Worm (Caenorhabditis elegans) whole organism, late embryonic: ENCODE results near the gene AC3.5.

Experiments used
- C08G9.2 ChIP-seq: sonication (generic microtip); optimal IDR thresholded peaks from 2 replicates; lab custom pipeline; 2016; ENCODE audit warnings: mild to moderate bottlenecking, missing genetic modification characterization, moderate library complexity, missing compliant biosample characterization
- C38D4.7 ChIP-seq: fragments of 200-800 bp; sonication (Bioruptor generic); optimal IDR thresholded peaks from 2 replicates; lab custom pipeline; 2018; ENCODE audit warnings: mild to moderate bottlenecking, missing genetic modification characterization, moderate library complexity, missing compliant biosample characterization
- F13H6.1 ChIP-seq: sonication (generic microtip); optimal IDR thresholded peaks from 2 replicates; lab custom pipeline; 2016; ENCODE audit warnings: missing genetic modification characterization, missing compliant biosample characterization
- K02D7.2 ChIP-seq: sonication (generic microtip); optimal IDR thresholded peaks from 2 replicates; lab custom pipeline; 2017; ENCODE audit warnings: mild to moderate bottlenecking, missing genetic modification characterization, missing compliant biosample characterization
- K09A11.1 ChIP-seq: sonication (generic microtip); optimal IDR thresholded peaks from 2 replicates; lab custom pipeline; 2017; ENCODE audit warnings: antibody characterized with exemption, mild to moderate bottlenecking, missing genetic modification characterization, missing compliant biosample characterization; ENCODE audit not compliant: insufficient read depth
- Y22D7AL.16 ChIP-seq: sonication (generic microtip); optimal IDR thresholded peaks from 2 replicates; lab custom pipeline; 2016; ENCODE audit warnings: missing genetic modification characterization, missing compliant biosample characterization
- ahr-1 ChIP-seq: sonication (generic microtip); optimal IDR thresholded peaks from 2 replicates; lab custom pipeline; 2016; ENCODE audit warnings: missing genetic modification characterization, missing compliant biosample characterization
- ceh-14 ChIP-seq: sonication (generic microtip); optimal IDR thresholded peaks from 2 replicates; lab custom pipeline; 2016; ENCODE audit warnings: missing genotype, missing genetic modification characterization, missing compliant biosample characterization
- ceh-19 ChIP-seq: fragments of 200-800 bp; sonication (Bioruptor generic); optimal IDR thresholded peaks from 2 replicates; lab custom pipeline; 2018; ENCODE audit warnings: mild to moderate bottlenecking, missing genetic modification characterization, missing compliant biosample characterization
- ceh-2 ChIP-seq: sonication (generic microtip); optimal IDR thresholded peaks from 2 replicates; lab custom pipeline; 2016; ENCODE audit warnings: missing genotype, missing genetic modification characterization, missing compliant biosample characterization
- ceh-22 ChIP-seq: sonication (generic microtip); optimal IDR thresholded peaks from 2 replicates; lab custom pipeline; 2017; ENCODE audit warnings: missing biosample characterization, missing genetic modification characterization
- ceh-34 ChIP-seq: sonication (generic microtip); optimal IDR thresholded peaks from 2 replicates; lab custom pipeline; 2016; ENCODE audit warnings: mild to moderate bottlenecking, missing genetic modification characterization, missing compliant biosample characterization
- ceh-45 ChIP-seq: fragments of 200-800 bp; sonication (Bioruptor generic); IDR thresholded peaks from 2 replicates; pipeline ENCODE4 v1.3.6; 2022; ENCODE audit warnings: missing genetic modification reagents, missing genetic modification characterization, missing compliant biosample characterization
- ceh-48 ChIP-seq: sonication (generic microtip); optimal IDR thresholded peaks from 2 replicates; lab custom pipeline; 2016; ENCODE audit warnings: missing genetic modification characterization, inconsistent platforms, missing compliant biosample characterization
- ceh-9 ChIP-seq: sonication (generic microtip); optimal IDR thresholded peaks from 2 replicates; lab custom pipeline; 2016; ENCODE audit warnings: mild to moderate bottlenecking, missing genetic modification characterization, inconsistent platforms, missing compliant biosample characterization
- dve-1 ChIP-seq: sonication (generic microtip); optimal IDR thresholded peaks from 2 replicates; lab custom pipeline; 2017; ENCODE audit warnings: antibody characterized with exemption, mild to moderate bottlenecking, missing genetic modification characterization, missing compliant biosample characterization
- elt-2 ChIP-seq: sonication (generic microtip); optimal IDR thresholded peaks from 2 replicates; lab custom pipeline; 2016; ENCODE audit warnings: missing genetic modification reagents, missing genetic modification characterization, missing compliant biosample characterization
- eyg-1 ChIP-seq: sonication (generic microtip); optimal IDR thresholded peaks from 2 replicates; lab custom pipeline; 2016; ENCODE audit warnings: missing genotype, missing genetic modification characterization, missing compliant biosample characterization
- fkh-10 ChIP-seq: fragments of 150-350 bp; optimal IDR thresholded peaks from 2 replicates; lab custom pipeline; 2014; ENCODE audit warnings: missing biosample characterization, missing genetic modification reagents, missing genetic modification characterization
- hlh-13 ChIP-seq: fragments of 200-800 bp; sonication (Bioruptor generic); optimal IDR thresholded peaks from 2 replicates; lab custom pipeline; 2018; ENCODE audit warnings: mild to moderate bottlenecking, missing genetic modification characterization, missing compliant biosample characterization
- hlh-8 ChIP-seq: sonication (generic microtip); optimal IDR thresholded peaks from 2 replicates; lab custom pipeline; 2016; ENCODE audit warnings: missing genotype, missing genetic modification characterization, missing compliant biosample characterization
- madf-2 ChIP-seq: sonication (generic microtip); optimal IDR thresholded peaks from 2 replicates; lab custom pipeline; 2017; ENCODE audit warnings: missing genetic modification characterization, missing compliant biosample characterization
- mec-3 ChIP-seq: sonication (generic microtip); optimal IDR thresholded peaks from 2 replicates; lab custom pipeline; 2016; ENCODE audit warnings: borderline replicate concordance, missing genetic modification characterization, missing compliant biosample characterization
- nfya-1 ChIP-seq: sonication (generic microtip); optimal IDR thresholded peaks from 2 replicates; lab custom pipeline; 2017; ENCODE audit warnings: missing genetic modification characterization, mild to moderate bottlenecking, missing compliant biosample characterization, antibody characterized with exemption, moderate library complexity
- nhr-11 ChIP-seq: fragments of 150-350 bp; optimal IDR thresholded peaks from 2 replicates; lab custom pipeline; 2014; ENCODE audit warnings: missing biosample characterization, missing genetic modification characterization
- nhr-232 ChIP-seq: sonication (generic microtip); optimal IDR thresholded peaks from 2 replicates; lab custom pipeline; 2016; ENCODE audit warnings: missing genetic modification characterization, missing compliant biosample characterization
- npax-4 ChIP-seq: sonication (generic microtip); optimal IDR thresholded peaks from 2 replicates; lab custom pipeline; 2016; ENCODE audit warnings: missing genetic modification characterization, missing compliant biosample characterization
- odd-2 ChIP-seq: sonication (generic microtip); optimal IDR thresholded peaks from 2 replicates; lab custom pipeline; 2017; ENCODE audit warnings: antibody characterized with exemption, mild to moderate bottlenecking, missing genetic modification characterization, missing compliant biosample characterization
- pat-9 ChIP-seq: fragments of 200-800 bp; sonication (Bioruptor generic); optimal IDR thresholded peaks from 2 replicates; lab custom pipeline; 2018; ENCODE audit warnings: mild to moderate bottlenecking, missing genetic modification characterization, moderate library complexity, missing compliant biosample characterization
- ref-2 ChIP-seq: sonication (generic microtip); optimal IDR thresholded peaks from 2 replicates; lab custom pipeline; 2016; ENCODE audit warnings: missing genetic modification characterization, missing compliant biosample characterization
- ttx-3 ChIP-seq: sonication (generic microtip); optimal IDR thresholded peaks from 2 replicates; lab custom pipeline; 2016; ENCODE audit warnings: missing genetic modification reagents, missing genetic modification characterization, missing compliant biosample characterization
- unc-3 ChIP-seq, 2 experiments: fragments of 200-800 bp in 1 of 2; sonication (Bioruptor generic) in 1 of 2; sonication (generic microtip) in 1 of 2; conservative IDR thresholded peaks in 1 of 2; optimal IDR thresholded peaks in 1 of 2; 2 replicates each; pipeline versions ENCODE4 v1.3.6 to Lab custom; 2016 to 2022; ENCODE audit warnings: missing compliant biosample characterization in 2 of 2, missing genetic modification characterization in 2 of 2, missing genetic modification reagents in 1 of 2
- unc-42 ChIP-seq: sonication (generic microtip); optimal IDR thresholded peaks from 2 replicates; lab custom pipeline; 2016; ENCODE audit warnings: missing genotype, missing genetic modification characterization, missing compliant biosample characterization
- ztf-16 ChIP-seq: sonication (generic microtip); optimal IDR thresholded peaks from 2 replicates; lab custom pipeline; 2017; ENCODE audit warnings: missing genetic modification characterization, missing compliant biosample characterization

AC3.5 gene

DNA sequence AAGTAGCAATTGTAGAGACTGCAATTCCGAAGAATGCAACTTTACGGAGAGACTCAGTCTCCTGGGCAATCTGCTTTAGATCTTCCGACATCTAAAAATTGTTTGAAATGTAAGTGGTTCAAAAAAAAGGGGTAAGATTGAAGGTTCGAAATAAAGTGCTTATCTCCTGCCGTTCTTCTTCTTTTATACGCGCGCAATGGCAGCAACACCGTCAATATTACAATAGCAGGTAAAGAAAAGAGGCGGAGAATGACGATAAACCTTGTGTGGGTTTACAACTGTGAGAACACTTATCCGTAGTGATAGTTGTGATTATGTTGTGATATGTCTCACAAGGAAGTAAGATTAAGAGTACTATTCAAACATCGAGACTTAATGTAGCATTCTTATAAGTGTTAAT lies 33.5 kb downstream of the AC3.5 start, which contains the start of gene col-13:
Gene col-13 (minus strand): TSS at position 101 of the 400 bp plus-strand sequence.
- TF ChIP-seq dve-1 (tag; lab: Kevin White, UChicago), result no peak
- TF ChIP-seq madf-2 (tag; lab: Kevin White, UChicago), result no peak
- TF ChIP-seq K02D7.2 (tag; lab: Kevin White, UChicago), result no peak
- TF ChIP-seq ceh-19 (GFP tag; lab: Kevin White, UChicago), result no peak

DNA sequence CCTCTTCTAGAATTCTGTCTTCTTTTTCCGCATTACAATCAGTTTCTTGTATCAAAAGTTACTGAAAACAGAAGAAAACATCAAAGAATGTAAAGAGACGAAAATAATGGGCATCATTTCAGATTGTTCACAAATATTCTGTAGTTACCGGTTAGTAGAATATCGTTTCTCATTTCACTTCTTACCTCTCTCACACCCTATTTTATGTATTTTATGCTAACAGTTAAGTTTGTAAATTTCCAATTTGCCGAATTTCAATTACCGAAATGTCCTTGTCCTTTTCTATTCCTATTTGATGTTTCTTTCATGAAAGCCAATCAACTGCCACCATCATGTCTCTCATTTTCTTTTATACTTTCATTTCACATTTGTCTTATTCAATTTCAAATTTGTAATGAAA lies 35.2 kb downstream of the AC3.5 start:
- no peak for TF ChIP-seq hlh-13 (GFP tag; lab: Kevin White, UChicago)

- TF ChIP-seq ref-2 (tag; lab: Kevin White, UChicago), result no peak
- no peak for TF ChIP-seq K09A11.1 (tag; lab: Kevin White, UChicago)
- no peak for TF ChIP-seq ceh-2 (tag; lab: Kevin White, UChicago)
- TF ChIP-seq ceh-14 (tag; lab: Kevin White, UChicago), result no peak
- no peak for TF ChIP-seq odd-2 (tag; lab: Kevin White, UChicago)
- TF ChIP-seq ceh-48 (tag; lab: Kevin White, UChicago), result no peak
- no peak for TF ChIP-seq npax-4 (tag; lab: Kevin White, UChicago)
- no peak for TF ChIP-seq nhr-11
These were observed 36.8 kb downstream of the AC3.5 start, which contains the start of gene col-12 for ce11 chrV:10425098-10425497. Gene col-12 (minus strand): TSS chrV:10425198.

DNA sequence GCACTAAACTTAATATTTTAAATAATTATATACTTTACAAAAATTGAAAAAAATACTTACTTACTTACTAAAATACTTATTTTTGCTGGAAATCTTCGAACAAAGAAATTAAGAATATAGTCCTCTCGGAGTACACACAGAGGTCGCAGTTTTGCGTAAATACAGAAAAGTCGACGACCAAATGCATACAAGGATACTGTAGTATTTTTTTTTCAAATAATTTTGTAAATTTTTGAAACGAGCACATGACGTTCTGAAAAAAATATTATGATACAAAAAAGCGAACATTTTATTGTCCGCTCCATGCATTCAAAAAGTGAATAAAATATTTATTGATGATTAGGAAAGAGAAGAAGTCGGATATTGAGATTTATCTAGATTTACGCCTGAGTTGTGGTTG lies 37.9 kb downstream of the AC3.5 start, which contains the start of gene apc-10:
Gene apc-10 (minus strand): TSS at position 101 of the 400 bp plus-strand sequence.
- TF ChIP-seq ceh-34 (no peak), elt-2 (tag; lab: Kevin White, UChicago) (no peak), ceh-19 (GFP tag; lab: Kevin White, UChicago) (no peak), ahr-1 (tag; lab: Kevin White, UChicago) (no peak), ceh-9 (no peak), C08G9.2 (no peak), unc-3 (GFP tag; conservative IDR thresholded peaks at IDR 0.05; lab: Robert Waterston, UW) (no peak), unc-3 (tag; optimal IDR thresholded peaks at IDR 0.05; lab: Kevin White, UChicago) (no peak), hlh-8 (no peak)

ce11 chrV:10428608-10429007 lies 40.3 kb downstream of the AC3.5 start, which contains the start of gene tag-314:
Gene tag-314 (minus strand): TSS chrV:10428708.
- TF ChIP-seq ceh-14 (tag; lab: Kevin White, UChicago) (no peak), odd-2 (tag; lab: Kevin White, UChicago) (no peak), nhr-11 (no peak), ceh-9 (no peak), dve-1 (tag; lab: Kevin White, UChicago) (no peak), nhr-232 (tag; lab: Kevin White, UChicago) (no peak), ztf-16 (no peak), mec-3 (no peak), F13H6.1 (no peak), ceh-22 (tag; lab: Kevin White, UChicago) (no peak), fkh-10 (GFP tag; lab: Kevin White, UChicago) (no peak), unc-42 (tag; lab: Kevin White, UChicago) (no peak), C38D4.7 (GFP tag; lab: Kevin White, UChicago) (no peak), ttx-3 (no peak), unc-3 (GFP tag; conservative IDR thresholded peaks at IDR 0.05; lab: Robert Waterston, UW) (no peak), unc-3 (tag; optimal IDR thresholded peaks at IDR 0.05; lab: Kevin White, UChicago) (no peak), nfya-1 (no peak), ref-2 (tag; lab: Kevin White, UChicago) (no peak)

- TF ChIP-seq npax-4 (tag; lab: Kevin White, UChicago) (no peak), pat-9 (no peak), Y22D7AL.16 (tag; lab: Kevin White, UChicago) (no peak), ceh-34 (no peak), mec-3 (no peak), eyg-1 (no peak), ceh-45 (no peak), hlh-8 (no peak)
These were observed 44.3 kb downstream of the AC3.5 start for ce11 chrV:10432607-10433006.
